Fruit fly (Drosophila melanogaster) whole organism, prepupa: ENCODE results near the gene CG31109.

Experiments used
- CG4318 ChIP-seq: fragments of 200-800 bp; sonication (Bioruptor generic); optimal IDR thresholded peaks from 3 replicates; lab custom pipeline; 2017; ENCODE audit warnings: missing biosample characterization, mild to moderate bottlenecking, missing genetic modification characterization
- CG6792 ChIP-seq: fragments of 200-800 bp; sonication (Bioruptor generic); optimal IDR thresholded peaks from 3 replicates; lab custom pipeline; 2016; ENCODE audit warnings: missing biosample characterization, missing genetic modification characterization
- CG8319 ChIP-seq: fragments of 200-800 bp; sonication (Bioruptor generic); optimal IDR thresholded peaks from 3 replicates; lab custom pipeline; 2016; ENCODE audit warnings: missing biosample characterization, missing genetic modification characterization
- CG9139 ChIP-seq: fragments of 200-800 bp; sonication (Bioruptor generic); optimal IDR thresholded peaks from 3 replicates; lab custom pipeline; 2017; ENCODE audit warnings: missing biosample characterization, mild to moderate bottlenecking, missing genetic modification characterization
- fkh ChIP-seq: fragments of 200-800 bp; sonication (Bioruptor generic); optimal IDR thresholded peaks from 3 replicates; lab custom pipeline; 2017; ENCODE audit warnings: missing biosample characterization, mild to moderate bottlenecking, missing genetic modification characterization, moderate library complexity

DNA sequence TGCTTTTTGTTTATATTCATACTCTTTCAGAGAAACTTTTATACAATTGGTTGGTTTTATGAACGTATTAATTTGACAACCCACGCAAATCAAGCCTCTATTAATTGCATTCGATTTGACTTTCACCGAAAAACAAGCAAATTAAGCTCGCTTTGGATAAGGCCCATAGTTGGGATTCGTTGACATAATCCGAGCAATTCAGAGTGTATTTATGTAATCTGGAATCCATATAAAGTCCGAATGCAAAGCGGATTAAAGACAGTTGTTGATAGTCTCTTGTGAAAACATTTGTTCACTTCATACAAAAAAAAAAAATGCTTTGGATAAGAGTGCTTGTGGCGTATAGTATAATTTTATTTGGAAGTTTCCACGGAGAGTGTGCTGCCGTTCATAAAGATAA is 47.8 kb upstream of the CG31109 start, which contains the start of gene CG45095:
- TF ChIP-seq CG9139 (GFP tag; lab: Kevin White, UChicago) (no peak), CG4318 (GFP tag; lab: Kevin White, UChicago) (no peak), CG6792 (GFP tag; lab: Kevin White, UChicago) (no peak), CG8319 (GFP tag; lab: Kevin White, UChicago) (no peak), fkh (no peak)
